Worm (Caenorhabditis elegans): Measurements from ENCODE around the gene fbn-1.

DNA sequence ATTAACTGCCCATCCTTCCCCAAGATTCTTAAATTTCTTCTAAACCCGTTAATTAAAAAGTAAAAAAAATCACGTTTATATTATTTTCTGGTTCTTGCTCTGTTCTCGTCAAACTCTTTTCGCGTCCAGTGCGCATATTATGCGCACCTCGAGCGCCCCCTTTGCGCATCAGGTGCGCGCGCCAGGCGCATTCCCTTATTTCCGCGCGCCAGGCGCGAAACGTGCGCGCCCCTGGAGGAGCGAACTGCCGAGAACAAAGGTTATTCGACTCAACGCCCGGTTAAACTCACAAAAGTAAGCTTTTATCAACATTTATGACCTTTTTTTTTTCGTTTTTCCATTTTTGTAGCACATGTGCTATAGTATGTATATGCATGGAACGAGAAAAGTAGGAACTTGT is 47.2 kb downstream of the fbn-1 start:
- TF ChIP-seq mbf-1 (tag; optimal IDR thresholded peaks at IDR 0.05) (no peak), ztf-11 (tag; optimal IDR thresholded peaks at IDR 0.05) (no peak), snpc-4 (tag; optimal IDR thresholded peaks at IDR 0.05) (no peak), ZK546.5 (tag; optimal IDR thresholded peaks at IDR 0.05) (no peak), nhr-11 (tag; optimal IDR thresholded peaks at IDR 0.05) (no peak), nhr-25 (tag; optimal IDR thresholded peaks at IDR 0.05) (no peak), R02D3.7 (tag; optimal IDR thresholded peaks at IDR 0.05) (no peak), elt-3 (tag; optimal IDR thresholded peaks at IDR 0.05) (no peak), zag-1 (tag; optimal IDR thresholded peaks at IDR 0.05) (no peak), mdl-1 (tag; optimal IDR thresholded peaks at IDR 0.05) (no peak), lin-39 (tag; optimal IDR thresholded peaks at IDR 0.05) (no peak), ama-1 (optimal IDR thresholded peaks at IDR 0.05) (no peak)

Data from whole organism, L2 larva.